Worm (Caenorhabditis elegans) whole organism, L3 larva: ENCODE data around the gene ubc-8.

ENCODE experiments used
- ZK546.5 ChIP-seq: sonication (generic microtip); optimal IDR thresholded peaks from 2 replicates; lab custom pipeline; 2017; ENCODE audit warnings: missing biosample characterization, missing genetic modification characterization
- ama-1 ChIP-seq: fragments of 150-350 bp; optimal IDR thresholded peaks from 2 replicates; lab custom pipeline; 2018
- ceh-16 ChIP-seq: sonication (generic microtip); optimal IDR thresholded peaks from 2 replicates; lab custom pipeline; 2017; ENCODE audit warnings: missing biosample characterization, missing genetic modification characterization
- fkh-10 ChIP-seq: sonication (generic microtip); optimal IDR thresholded peaks from 2 replicates; lab custom pipeline; 2017; ENCODE audit warnings: missing biosample characterization, missing genetic modification reagents, missing genetic modification characterization
- hmg-11 ChIP-seq: sonication (generic microtip); optimal IDR thresholded peaks from 2 replicates; lab custom pipeline; 2016; ENCODE audit warnings: missing genetic modification characterization, missing compliant biosample characterization
- nhr-23 ChIP-seq: fragments of 150-350 bp; optimal IDR thresholded peaks from 2 replicates; lab custom pipeline; 2014; ENCODE audit warnings: missing biosample characterization, missing genetic modification reagents, missing genetic modification characterization
- nhr-28 ChIP-seq: fragments of 150-350 bp; optimal IDR thresholded peaks from 2 replicates; lab custom pipeline; 2014; ENCODE audit warnings: missing biosample characterization, missing genetic modification characterization
- nhr-67 ChIP-seq: fragments of 150-350 bp; optimal IDR thresholded peaks from 2 replicates; lab custom pipeline; 2014; ENCODE audit warnings: missing biosample characterization, missing genetic modification characterization
- nhr-77 ChIP-seq: fragments of 150-350 bp; optimal IDR thresholded peaks from 2 replicates; lab custom pipeline; 2014; ENCODE audit warnings: missing biosample characterization, missing genetic modification characterization
- pha-4 ChIP-seq: fragments of 150-350 bp; optimal IDR thresholded peaks from 2 replicates; lab custom pipeline; 2014; ENCODE audit warnings: missing biosample characterization, missing genetic modification reagents, missing genetic modification characterization
- snpc-4 ChIP-seq: fragments of 150-350 bp; optimal IDR thresholded peaks from 2 replicates; lab custom pipeline; 2014; ENCODE audit warnings: missing biosample characterization, missing genetic modification characterization
- unc-39 ChIP-seq: sonication (generic microtip); optimal IDR thresholded peaks from 4 replicates; lab custom pipeline; 2017; ENCODE audit warnings: missing biosample characterization, missing genetic modification characterization
- unc-62 ChIP-seq: fragments of 150-350 bp; sonication (generic microtip); optimal IDR thresholded peaks from 4 replicates; lab custom pipeline; 2014; ENCODE audit warnings: missing biosample characterization, missing genetic modification reagents, missing genetic modification characterization

DNA sequence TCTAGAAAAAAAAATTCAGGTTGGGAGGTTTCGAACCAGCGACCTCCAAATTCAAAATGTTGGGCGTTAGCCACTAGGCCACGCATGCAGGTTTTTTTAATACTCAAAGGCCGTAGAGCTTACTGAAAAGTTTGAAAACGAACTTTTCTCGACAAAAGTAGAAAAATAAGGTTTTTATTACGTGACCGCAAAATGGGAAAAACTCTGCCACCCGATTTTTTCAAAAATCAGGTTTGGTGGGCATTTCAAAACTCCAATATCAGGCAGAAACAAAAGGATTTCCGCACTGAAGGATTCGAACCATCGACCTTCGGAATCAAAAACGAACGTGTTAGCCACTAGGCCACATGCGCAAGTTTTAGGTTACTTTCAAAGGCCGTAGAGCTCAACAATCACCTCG, 48.3 kb downstream of the ubc-8 start:
- TF ChIP-seq nhr-77 (tag; lab: Kevin White, UChicago): no peak
- TF ChIP-seq ama-1: no peak
- TF ChIP-seq pha-4 (tag; lab: Kevin White, UChicago): no peak
- TF ChIP-seq ZK546.5 (tag; lab: Kevin White, UChicago): no peak
- TF ChIP-seq fkh-10 (GFP tag; lab: Kevin White, UChicago): no peak
- no peak for TF ChIP-seq hmg-11 (tag; lab: Kevin White, UChicago)
- TF ChIP-seq nhr-28 (tag; lab: Kevin White, UChicago): no peak
- no peak for TF ChIP-seq nhr-23 (tag; lab: Kevin White, UChicago)
- no peak for TF ChIP-seq nhr-67 (tag; lab: Kevin White, UChicago)
- no peak for TF ChIP-seq ceh-16
- TF ChIP-seq unc-62: no peak
- no peak for TF ChIP-seq snpc-4 (tag; lab: Kevin White, UChicago)
- TF ChIP-seq unc-39: no peak
